Worm (Caenorhabditis elegans) whole organism, L3 larva: Measurements from ENCODE around the gene unc-68.

Source experiments
- R02D3.7 ChIP-seq: fragments of 150-350 bp; optimal IDR thresholded peaks from 2 replicates; lab custom pipeline; 2014; ENCODE audit warnings: missing biosample characterization, missing genetic modification characterization
- ZK546.5 ChIP-seq: sonication (generic microtip); optimal IDR thresholded peaks from 2 replicates; lab custom pipeline; 2017; ENCODE audit warnings: missing biosample characterization, missing genetic modification characterization
- aly-2 ChIP-seq: fragments of 150-350 bp; optimal IDR thresholded peaks from 2 replicates; lab custom pipeline; 2014; ENCODE audit warnings: missing biosample characterization, missing genetic modification characterization
- ama-1 ChIP-seq: fragments of 150-350 bp; optimal IDR thresholded peaks from 2 replicates; lab custom pipeline; 2018
- ceh-16 ChIP-seq: sonication (generic microtip); optimal IDR thresholded peaks from 2 replicates; lab custom pipeline; 2017; ENCODE audit warnings: missing biosample characterization, missing genetic modification characterization
- ceh-28 ChIP-seq: fragments of 150-350 bp; optimal IDR thresholded peaks from 2 replicates; lab custom pipeline; 2014; ENCODE audit warnings: missing biosample characterization, missing genetic modification reagents, missing genetic modification characterization
- ceh-82 ChIP-seq: fragments of 150-350 bp; optimal IDR thresholded peaks from 2 replicates; lab custom pipeline; 2014; ENCODE audit warnings: missing biosample characterization, missing genetic modification characterization
- ceh-9 ChIP-seq: sonication (generic microtip); optimal IDR thresholded peaks from 2 replicates; lab custom pipeline; 2018; ENCODE audit warnings: missing biosample characterization, missing genetic modification characterization
- daf-12 ChIP-seq: fragments of 150-350 bp; optimal IDR thresholded peaks from 2 replicates; lab custom pipeline; 2014; ENCODE audit warnings: missing biosample characterization, missing genetic modification reagents, missing genetic modification characterization
- egl-27 ChIP-seq: sonication (generic microtip); optimal IDR thresholded peaks from 4 replicates; lab custom pipeline; 2017; ENCODE audit warnings: missing biosample characterization, missing genetic modification reagents, missing genetic modification characterization
- egl-5 ChIP-seq: fragments of 150-350 bp; optimal IDR thresholded peaks from 2 replicates; lab custom pipeline; 2017; ENCODE audit warnings: missing biosample characterization, missing genetic modification reagents, missing genetic modification characterization, inconsistent platforms
- elt-1 ChIP-seq: fragments of 150-350 bp; optimal IDR thresholded peaks from 2 replicates; lab custom pipeline; 2014; ENCODE audit warnings: missing biosample characterization, missing genetic modification characterization
- elt-2 ChIP-seq: sonication (generic microtip); optimal IDR thresholded peaks from 2 replicates; lab custom pipeline; 2016; ENCODE audit warnings: missing genetic modification reagents, mild to moderate bottlenecking, missing genetic modification characterization, missing compliant biosample characterization
- elt-3 ChIP-seq, 3 experiments: fragments of 150-350 bp in 1 of 3; sonication (generic microtip) in 2 of 3; optimal IDR thresholded peaks; 2 replicates in 2 of 3; 4 replicates in 1 of 3; lab custom pipeline; 2014 to 2017; ENCODE audit warnings: missing biosample characterization in 3 of 3, missing genetic modification characterization in 3 of 3
- eor-1 ChIP-seq, 2 experiments: fragments of 150-350 bp; optimal IDR thresholded peaks; 2 replicates each; lab custom pipeline; 2014 to 2018; ENCODE audit warnings: missing biosample characterization in 2 of 2, missing genetic modification characterization in 2 of 2
- fkh-10 ChIP-seq: sonication (generic microtip); optimal IDR thresholded peaks from 2 replicates; lab custom pipeline; 2017; ENCODE audit warnings: missing biosample characterization, missing genetic modification reagents, missing genetic modification characterization
- fkh-2 ChIP-seq: fragments of 150-350 bp; optimal IDR thresholded peaks from 2 replicates; lab custom pipeline; 2014; ENCODE audit warnings: missing biosample characterization, missing genetic modification reagents, missing genetic modification characterization
- fos-1 ChIP-seq: fragments of 150-350 bp; optimal IDR thresholded peaks from 2 replicates; lab custom pipeline; 2014; ENCODE audit warnings: missing biosample characterization, missing genetic modification characterization
- hmg-11 ChIP-seq: sonication (generic microtip); optimal IDR thresholded peaks from 2 replicates; lab custom pipeline; 2016; ENCODE audit warnings: missing genetic modification characterization, missing compliant biosample characterization
- jun-1 ChIP-seq: fragments of 150-350 bp; optimal IDR thresholded peaks from 2 replicates; lab custom pipeline; 2014; ENCODE audit warnings: missing biosample characterization, missing genetic modification reagents, missing genetic modification characterization
- lin-15B ChIP-seq: fragments of 150-350 bp; optimal IDR thresholded peaks from 2 replicates; lab custom pipeline; 2014; ENCODE audit warnings: missing biosample characterization, missing genetic modification characterization
- lin-39 ChIP-seq: fragments of 150-350 bp; optimal IDR thresholded peaks from 2 replicates; lab custom pipeline; 2018; ENCODE audit warnings: missing biosample characterization, missing genetic modification reagents, missing genetic modification characterization
- lsy-12 ChIP-seq: sonication (generic microtip); optimal IDR thresholded peaks from 2 replicates; lab custom pipeline; 2016; ENCODE audit warnings: mild to moderate bottlenecking, missing genetic modification characterization, missing compliant biosample characterization
- mdl-1 ChIP-seq: fragments of 150-350 bp; optimal IDR thresholded peaks from 2 replicates; lab custom pipeline; 2014; ENCODE audit warnings: missing biosample characterization, missing genetic modification characterization
- mml-1 ChIP-seq: fragments of 150-350 bp; sonication (generic microtip); optimal IDR thresholded peaks from 3 replicates; lab custom pipeline; 2014; ENCODE audit warnings: missing biosample characterization, missing genetic modification characterization
- nfya-1 ChIP-seq: sonication (generic microtip); optimal IDR thresholded peaks from 2 replicates; lab custom pipeline; 2017; ENCODE audit warnings: missing genetic modification characterization, mild to moderate bottlenecking, missing compliant biosample characterization, antibody characterized with exemption, moderate library complexity; ENCODE audit not compliant: insufficient read depth
- nhr-11 ChIP-seq: fragments of 150-350 bp; optimal IDR thresholded peaks from 2 replicates; lab custom pipeline; 2014; ENCODE audit warnings: missing biosample characterization, missing genetic modification characterization
- nhr-12 ChIP-seq: fragments of 150-350 bp; optimal IDR thresholded peaks from 2 replicates; lab custom pipeline; 2014; ENCODE audit warnings: missing biosample characterization, missing genetic modification characterization
- nhr-23 ChIP-seq: fragments of 150-350 bp; optimal IDR thresholded peaks from 2 replicates; lab custom pipeline; 2014; ENCODE audit warnings: missing biosample characterization, missing genetic modification reagents, missing genetic modification characterization
- nhr-237 ChIP-seq: fragments of 150-350 bp; optimal IDR thresholded peaks from 2 replicates; lab custom pipeline; 2014; ENCODE audit warnings: missing biosample characterization, missing genetic modification characterization
- nhr-25 ChIP-seq: sonication (generic microtip); optimal IDR thresholded peaks from 2 replicates; lab custom pipeline; 2017; ENCODE audit warnings: missing biosample characterization, missing genetic modification characterization
- nhr-28 ChIP-seq: fragments of 150-350 bp; optimal IDR thresholded peaks from 2 replicates; lab custom pipeline; 2014; ENCODE audit warnings: missing biosample characterization, missing genetic modification characterization
- nhr-43 ChIP-seq: sonication (generic microtip); optimal IDR thresholded peaks from 2 replicates; lab custom pipeline; 2016; ENCODE audit warnings: mild to moderate bottlenecking, missing genetic modification characterization, missing compliant biosample characterization; ENCODE audit not compliant: poor library complexity, severe bottlenecking
- nhr-67 ChIP-seq: fragments of 150-350 bp; optimal IDR thresholded peaks from 2 replicates; lab custom pipeline; 2014; ENCODE audit warnings: missing biosample characterization, missing genetic modification characterization
- nhr-76 ChIP-seq: fragments of 150-350 bp; sonication (generic microtip); optimal IDR thresholded peaks from 5 replicates; lab custom pipeline; 2014; ENCODE audit warnings: missing biosample characterization, missing genetic modification characterization
- nhr-77 ChIP-seq: fragments of 150-350 bp; optimal IDR thresholded peaks from 2 replicates; lab custom pipeline; 2014; ENCODE audit warnings: missing biosample characterization, missing genetic modification characterization
- pha-4 ChIP-seq: fragments of 150-350 bp; optimal IDR thresholded peaks from 2 replicates; lab custom pipeline; 2014; ENCODE audit warnings: missing biosample characterization, missing genetic modification reagents, missing genetic modification characterization
- pqm-1 ChIP-seq: fragments of 150-350 bp; optimal IDR thresholded peaks from 2 replicates; lab custom pipeline; 2017; ENCODE audit warnings: missing biosample characterization, missing genetic modification characterization, inconsistent platforms
- sea-2 ChIP-seq: fragments of 150-350 bp; sonication (generic microtip); optimal IDR thresholded peaks from 4 replicates; lab custom pipeline; 2014; ENCODE audit warnings: missing biosample characterization, missing genetic modification reagents, missing genetic modification characterization
- skn-1 ChIP-seq: fragments of 150-350 bp; optimal IDR thresholded peaks from 2 replicates; lab custom pipeline; 2014; ENCODE audit warnings: missing biosample characterization, missing genetic modification characterization
- snpc-4 ChIP-seq: fragments of 150-350 bp; optimal IDR thresholded peaks from 2 replicates; lab custom pipeline; 2014; ENCODE audit warnings: missing biosample characterization, missing genetic modification characterization
- tbx-2 ChIP-seq: sonication (generic microtip); optimal IDR thresholded peaks from 2 replicates; lab custom pipeline; 2016; ENCODE audit warnings: mild to moderate bottlenecking, missing genetic modification characterization, missing compliant biosample characterization
- unc-39 ChIP-seq: sonication (generic microtip); optimal IDR thresholded peaks from 4 replicates; lab custom pipeline; 2017; ENCODE audit warnings: missing biosample characterization, missing genetic modification characterization
- unc-62 ChIP-seq: fragments of 150-350 bp; sonication (generic microtip); optimal IDR thresholded peaks from 4 replicates; lab custom pipeline; 2014; ENCODE audit warnings: missing biosample characterization, missing genetic modification reagents, missing genetic modification characterization
- zag-1 ChIP-seq: fragments of 150-350 bp; optimal IDR thresholded peaks from 2 replicates; lab custom pipeline; 2014; ENCODE audit warnings: missing biosample characterization, missing genetic modification characterization
- ztf-11 ChIP-seq: fragments of 150-350 bp; optimal IDR thresholded peaks from 2 replicates; lab custom pipeline; 2014; ENCODE audit warnings: missing biosample characterization, missing genetic modification characterization
- ztf-4 ChIP-seq: fragments of 150-350 bp; optimal IDR thresholded peaks from 2 replicates; lab custom pipeline; 2014; ENCODE audit warnings: missing biosample characterization, missing genetic modification characterization

The unc-68 gene

DNA sequence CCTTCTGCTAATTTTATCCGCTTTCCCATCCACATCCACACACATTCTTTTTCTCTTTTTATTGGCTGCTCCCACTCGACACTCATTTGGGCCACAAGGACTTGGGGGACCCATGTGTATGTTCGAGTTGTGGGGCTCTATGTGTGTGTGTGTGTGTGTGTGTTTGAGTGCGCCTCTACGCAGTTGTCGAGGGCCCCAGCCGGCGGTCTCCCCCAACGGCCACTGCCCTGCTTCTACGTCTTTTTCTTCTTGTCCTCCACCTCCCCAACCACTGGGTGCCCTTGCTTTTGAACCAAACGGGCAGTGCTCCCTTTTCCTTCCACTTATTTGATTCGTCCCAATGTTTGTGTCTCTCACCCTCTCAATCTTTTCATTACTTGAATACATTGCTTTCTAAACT is 48.2 kb downstream of the unc-68 start:
- TF ChIP-seq nhr-237 (no peak), nhr-76 (tag; lab: Kevin White, UChicago) (no peak), egl-27 (tag; lab: Kevin White, UChicago) (no peak), ZK546.5 (tag; lab: Kevin White, UChicago) (no peak), lin-39 (tag; lab: Kevin White, UChicago) (peak; percentile 51), snpc-4 (tag; lab: Kevin White, UChicago) (peak; percentile 93), elt-2 (tag; lab: Kevin White, UChicago) (no peak), nhr-67 (tag; lab: Kevin White, UChicago) (no peak), nhr-12 (no peak), lsy-12 (no peak), pha-4 (tag; lab: Kevin White, UChicago) (no peak), nhr-25 (no peak), nfya-1 (tag; lab: Kevin White, UChicago) (peak; percentile 64), nhr-11 (tag; lab: Kevin White, UChicago) (no peak), elt-1 (tag; lab: Kevin White, UChicago) (no peak), tbx-2 (tag; lab: Kevin White, UChicago) (no peak), zag-1 (no peak), sea-2 (no peak), eor-1 (tag; optimal IDR thresholded peaks at IDR 0.05; lab: Kevin White, UChicago) (no peak), fkh-10 (GFP tag; lab: Kevin White, UChicago) (no peak), ama-1 (lab: Kevin White, UChicago) (peak; percentile 43), ztf-4 (no peak), skn-1 (tag; lab: Kevin White, UChicago) (no peak), ceh-28 (tag; lab: Kevin White, UChicago) (no peak), elt-3 (tag; optimal IDR thresholded peaks at IDR 0.05; lab: Kevin White, UChicago) (no peak), unc-62 (no peak), ceh-82 (no peak), ceh-9 (tag; lab: Kevin White, UChicago) (no peak), mml-1 (tag; lab: Kevin White, UChicago) (no peak), nhr-43 (no peak), hmg-11 (tag; lab: Kevin White, UChicago) (peak; percentile 64), nhr-23 (tag; lab: Kevin White, UChicago) (no peak), nhr-28 (no peak), daf-12 (tag; lab: Kevin White, UChicago) (no peak), R02D3.7 (tag; lab: Kevin White, UChicago) (no peak), ztf-11 (tag; lab: Kevin White, UChicago) (no peak), fkh-2 (no peak), aly-2 (tag; lab: Kevin White, UChicago) (no peak), fos-1 (tag; lab: Kevin White, UChicago) (no peak), jun-1 (no peak), nhr-77 (tag; lab: Kevin White, UChicago) (no peak), unc-39 (tag; lab: Kevin White, UChicago) (no peak), pqm-1 (tag; lab: Kevin White, UChicago) (no peak), egl-5 (peak; percentile 18), mdl-1 (tag; lab: Kevin White, UChicago) (no peak), ceh-16 (tag; lab: Kevin White, UChicago) (no peak)

DNA sequence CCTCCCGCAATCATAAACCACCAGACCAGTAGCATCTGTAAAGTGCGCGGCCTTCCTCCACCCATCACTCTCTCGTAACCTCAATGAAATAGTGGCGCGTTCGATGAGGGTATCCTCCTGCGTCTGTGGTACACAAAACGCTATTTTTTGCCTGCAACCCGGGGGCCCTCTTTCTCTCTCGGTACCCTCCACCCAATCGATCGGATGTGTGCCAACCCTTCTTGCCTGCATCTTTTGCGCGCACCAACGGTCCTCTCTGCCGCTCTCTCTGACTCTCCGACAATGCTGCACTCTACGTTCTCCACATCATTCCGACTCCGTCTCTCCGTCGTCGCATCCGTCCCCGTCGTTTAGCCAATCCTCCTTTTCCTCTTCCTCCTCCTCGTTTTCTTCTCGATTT is 49.3 kb downstream of the unc-68 start:
- TF ChIP-seq jun-1 (peak; percentile 29), egl-5 (peak; percentile 53), skn-1 (tag; lab: Kevin White, UChicago) (peak; percentile 22), elt-3 (tag; optimal IDR thresholded peaks at IDR 0.05; lab: Kevin White, UChicago) (no peak), sea-2 (peak; percentile 82), nfya-1 (tag; lab: Kevin White, UChicago) (peak; percentile 88), snpc-4 (tag; lab: Kevin White, UChicago) (peak; percentile 32), nhr-12 (no peak), elt-1 (tag; lab: Kevin White, UChicago) (no peak), fkh-10 (GFP tag; lab: Kevin White, UChicago) (peak; percentile 83), ceh-82 (peak; percentile 21), R02D3.7 (tag; lab: Kevin White, UChicago) (no peak), lin-15B (tag; lab: Kevin White, UChicago) (peak; percentile 52), ZK546.5 (tag; lab: Kevin White, UChicago) (no peak), tbx-2 (tag; lab: Kevin White, UChicago) (peak; percentile 75), nhr-67 (tag; lab: Kevin White, UChicago) (no peak), elt-2 (tag; lab: Kevin White, UChicago) (no peak), lin-39 (tag; lab: Kevin White, UChicago) (peak; percentile 83), zag-1 (no peak), lsy-12 (peak; percentile 41), ceh-9 (tag; lab: Kevin White, UChicago) (no peak), hmg-11 (tag; lab: Kevin White, UChicago) (peak; percentile 93), nhr-237 (no peak), nhr-25 (peak; percentile 44), nhr-76 (tag; lab: Kevin White, UChicago) (no peak), ceh-28 (tag; lab: Kevin White, UChicago) (peak; percentile 87), pha-4 (tag; lab: Kevin White, UChicago) (peak; percentile 68), mdl-1 (tag; lab: Kevin White, UChicago) (peak; percentile 10), nhr-43 (peak; percentile 53)
